Worm (Caenorhabditis elegans) whole organism, young adult: ENCODE data around the gene ZK813.2.

Experiments
- B0035.1 ChIP-seq: sonication (generic microtip); optimal IDR thresholded peaks from 2 replicates; lab custom pipeline; 2016; ENCODE audit warnings: missing genetic modification characterization, mild to moderate bottlenecking, missing compliant biosample characterization, missing genotype, missing genetic modification reagents
- T26A5.8 ChIP-seq: sonication (generic microtip); optimal IDR thresholded peaks from 2 replicates; lab custom pipeline; 2016; ENCODE audit warnings: missing genetic modification characterization, missing compliant biosample characterization
- Y53G8AR.9 ChIP-seq: fragments of 200-800 bp; sonication (Bioruptor generic); conservative IDR thresholded peaks from 2 replicates; pipeline ENCODE4 v1.3.6; 2022; ENCODE audit warnings: missing genetic modification reagents, missing genetic modification characterization, missing compliant biosample characterization
- Y67H2A.10 ChIP-seq: fragments of 200-800 bp; sonication (Bioruptor generic); conservative IDR thresholded peaks from 2 replicates; pipeline ENCODE4 v1.3.6; 2022; ENCODE audit warnings: missing genetic modification reagents, missing genetic modification characterization, missing compliant biosample characterization
- ama-1 ChIP-seq, 3 experiments: fragments of 150-350 bp in 1 of 3; sonication (generic microtip) in 2 of 3; optimal IDR thresholded peaks; 2 replicates each; lab custom pipeline; 2014 to 2018; ENCODE audit warnings: missing biosample characterization in 2 of 3, missing genetic modification characterization in 2 of 3, missing genetic modification reagents in 2 of 3
- egl-44 ChIP-seq: fragments of 200-800 bp; sonication (Bioruptor generic); IDR thresholded peaks from 2 replicates; pipeline ENCODE4 v1.3.6; 2022; ENCODE audit warnings: missing genetic modification reagents, missing genetic modification characterization, missing compliant biosample characterization
- fkh-3 ChIP-seq: sonication (generic microtip); optimal IDR thresholded peaks from 2 replicates; lab custom pipeline; 2016; ENCODE audit warnings: mild to moderate bottlenecking, missing genetic modification characterization, missing compliant biosample characterization
- lin-35 ChIP-seq, 3 experiments: fragments of 150-350 bp in 2 of 3; sonication (generic microtip) in 1 of 3; optimal IDR thresholded peaks; 2 replicates each; lab custom pipeline; 2014 to 2018; ENCODE audit warnings: missing biosample characterization in 3 of 3, missing genetic modification characterization in 3 of 3, missing genetic modification reagents in 3 of 3
- nhr-90 ChIP-seq: sonication (generic microtip); optimal IDR thresholded peaks from 2 replicates; lab custom pipeline; 2016; ENCODE audit warnings: missing genotype, mild to moderate bottlenecking, missing genetic modification characterization, missing compliant biosample characterization
- tbp1 ChIP-seq: fragments of 200-800 bp; sonication (Bioruptor generic); optimal IDR thresholded peaks from 2 replicates; lab custom pipeline; 2018; ENCODE audit warnings: mild to moderate bottlenecking, missing genetic modification characterization, missing compliant biosample characterization
- unc-62 ChIP-seq: fragments of 150-350 bp; optimal IDR thresholded peaks from 2 replicates; lab custom pipeline; 2014; ENCODE audit warnings: missing biosample characterization, missing genetic modification reagents, missing genetic modification characterization

DNA sequence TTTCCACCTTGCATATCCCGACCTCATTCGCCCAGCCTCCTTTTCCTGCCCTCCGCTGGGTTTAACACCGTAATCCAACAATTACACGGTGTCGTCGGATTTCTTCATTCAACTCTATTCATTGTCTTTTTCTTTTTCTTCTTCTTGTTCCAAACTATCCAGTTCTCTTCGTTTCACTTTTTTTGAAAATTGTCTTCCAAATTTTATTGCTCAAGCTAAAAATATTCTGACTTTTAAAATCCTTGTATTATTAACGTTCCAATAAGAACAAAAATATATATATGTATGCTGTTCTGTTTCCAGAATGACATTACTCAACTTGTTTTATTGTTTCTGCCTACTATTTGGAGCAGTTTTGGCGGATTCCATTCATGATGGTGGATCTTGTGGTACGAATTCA is 36.3 kb downstream of the ZK813.2 start, which contains the start of gene wrt-6:
- TF ChIP-seq B0035.1 (tag; lab: Kevin White, UChicago) (no peak), Y67H2A.10 (GFP tag; lab: Robert Waterston, UW) (no peak), lin-35 (GFP tag; optimal IDR thresholded peaks at IDR 0.05; lab: Kevin White, UChicago) (no peak), unc-62 (GFP tag; lab: Kevin White, UChicago) (no peak), tbp1 (no peak), egl-44 (GFP tag; lab: Robert Waterston, UW) (no peak), nhr-90 (tag; lab: Kevin White, UChicago) (no peak), Y53G8AR.9 (GFP tag; lab: Robert Waterston, UW) (no peak), T26A5.8 (tag; lab: Kevin White, UChicago) (no peak), ama-1 (optimal IDR thresholded peaks at IDR 0.05; lab: Kevin White, UChicago) (no peak), ama-1 (GFP tag; optimal IDR thresholded peaks at IDR 0.05; lab: Kevin White, UChicago) (no peak), fkh-3 (no peak)
